Worm (Caenorhabditis elegans) whole organism, L4 larva: ENCODE measurements around the gene K03A11.4.

Source experiments
- F49E8.2 ChIP-seq: sonication (generic microtip); optimal IDR thresholded peaks from 2 replicates; lab custom pipeline; 2016; ENCODE audit warnings: missing compliant biosample characterization, mild to moderate bottlenecking, missing genetic modification characterization, borderline replicate concordance
- Y48G9A.11 ChIP-seq: fragments of 200-800 bp; sonication (Bioruptor generic); IDR thresholded peaks from 2 replicates; pipeline ENCODE4 v1.3.6; 2022; ENCODE audit warnings: missing genetic modification reagents, missing genetic modification characterization, missing compliant biosample characterization
- ama-1 ChIP-seq: fragments of 150-350 bp; optimal IDR thresholded peaks from 2 replicates; lab custom pipeline; 2014; ENCODE audit warnings: inconsistent platforms, mixed read lengths
- ceh-20 ChIP-seq: fragments of 200-800 bp; sonication (Bioruptor generic); IDR thresholded peaks from 2 replicates; pipeline ENCODE4 v1.3.6; 2022; ENCODE audit warnings: missing genetic modification reagents, missing genetic modification characterization, missing compliant biosample characterization
- dpl-1 ChIP-seq: fragments of 150-350 bp; optimal IDR thresholded peaks from 2 replicates; lab custom pipeline; 2014; ENCODE audit warnings: missing biosample characterization, missing genetic modification reagents, missing genetic modification characterization
- dve-1 ChIP-seq: sonication (generic microtip); optimal IDR thresholded peaks from 2 replicates; lab custom pipeline; 2017; ENCODE audit warnings: antibody characterized with exemption, mild to moderate bottlenecking, missing genetic modification characterization, missing compliant biosample characterization; ENCODE audit not compliant: insufficient read depth
- fos-1 ChIP-seq: fragments of 150-350 bp; optimal IDR thresholded peaks from 2 replicates; lab custom pipeline; 2014; ENCODE audit warnings: missing biosample characterization, missing genetic modification characterization
- lim-7 ChIP-seq: fragments of 200-800 bp; sonication (Bioruptor generic); IDR thresholded peaks from 2 replicates; pipeline ENCODE4 v1.3.6; 2022; ENCODE audit warnings: missing genetic modification characterization, missing compliant biosample characterization
- nhr-237 ChIP-seq: sonication (generic microtip); optimal IDR thresholded peaks from 2 replicates; lab custom pipeline; 2017; ENCODE audit warnings: missing biosample characterization, missing genetic modification characterization
- nhr-77 ChIP-seq: fragments of 150-350 bp; optimal IDR thresholded peaks from 2 replicates; lab custom pipeline; 2014; ENCODE audit warnings: missing biosample characterization, missing genetic modification characterization
- pqm-1 ChIP-seq: sonication (generic microtip); optimal IDR thresholded peaks from 2 replicates; lab custom pipeline; 2017; ENCODE audit warnings: missing biosample characterization, missing genetic modification characterization
- unc-62 ChIP-seq, 3 experiments: fragments of 150-350 bp in 1 of 3; sonication (generic microtip); optimal IDR thresholded peaks in 2 of 3; peaks in 1 of 3; 1 replicate in 1 of 3; 2 replicates in 2 of 3; lab custom pipeline; 2014 to 2017; ENCODE audit warnings: missing biosample characterization in 3 of 3, missing genetic modification characterization in 3 of 3, missing genetic modification reagents in 3 of 3, missing genotype in 1 of 3

- TF ChIP-seq dve-1 (tag; lab: Kevin White, UChicago) = no peak
- TF ChIP-seq ceh-20 (GFP tag; lab: Robert Waterston, UW) = no peak
- TF ChIP-seq Y48G9A.11 (GFP tag; lab: Robert Waterston, UW) = no peak
- TF ChIP-seq nhr-77 (tag; lab: Kevin White, UChicago) = no peak
- no peak for TF ChIP-seq F49E8.2 (tag; lab: Kevin White, UChicago)
- TF ChIP-seq unc-62 (GFP tag; optimal IDR thresholded peaks at IDR 0.05 in 1 of 2; lab: Kevin White, UChicago) = no peak
- no peak for TF ChIP-seq unc-62 (tag; optimal IDR thresholded peaks at IDR 0.05; lab: Kevin White, UChicago)
- no peak for TF ChIP-seq fos-1 (tag; lab: Kevin White, UChicago)
- no peak for TF ChIP-seq lim-7 (GFP tag; lab: Robert Waterston, UW)
- TF ChIP-seq ama-1 (lab: Kevin White, UChicago) = no peak
- no peak for TF ChIP-seq pqm-1 (tag; lab: Kevin White, UChicago)
- TF ChIP-seq dpl-1 (GFP tag; lab: Kevin White, UChicago) = no peak
- TF ChIP-seq nhr-237 = no peak
Measured at ce11 chrX:13115694-13116093, 37.7 kb downstream of the K03A11.4 start.
